Fruit fly (Drosophila melanogaster) whole organism, embryonic: Measurements from ENCODE around the gene CG31267.

Experiments
- CG11247 ChIP-seq: fragments of 200-800 bp; sonication (Bioruptor generic); IDR thresholded peaks from 2 replicates; pipeline ENCODE4 v1.3.6; 2022; ENCODE audit warnings: missing biosample characterization, missing genetic modification characterization
- CG4424 ChIP-seq: fragments of 200-800 bp; sonication (Bioruptor generic); optimal IDR thresholded peaks from 3 replicates; lab custom pipeline; 2016; ENCODE audit warnings: missing biosample characterization, missing genetic modification characterization
- H2.0 ChIP-seq: fragments of 200-800 bp; sonication (Bioruptor generic); IDR thresholded peaks from 2 replicates; pipeline ENCODE4 v1.3.6; 2022; ENCODE audit warnings: missing biosample characterization, missing genetic modification characterization
- Poxn ChIP-seq: fragments of 200-800 bp; sonication (Bioruptor generic); IDR thresholded peaks from 2 replicates; pipeline ENCODE4 v1.3.6; 2022; ENCODE audit warnings: missing biosample characterization, missing genetic modification characterization
- ci ChIP-seq: fragments of 200-800 bp; sonication (Bioruptor generic); IDR thresholded peaks from 3 replicates; pipeline ENCODE4 v1.3.6; 2022; ENCODE audit warnings: missing biosample characterization, missing genetic modification characterization
- seq ChIP-seq: fragments of 200-800 bp; sonication (Bioruptor generic); IDR thresholded peaks from 2 replicates; pipeline ENCODE4 v1.3.6; 2022; ENCODE audit warnings: missing biosample characterization, missing genetic modification characterization

DNA sequence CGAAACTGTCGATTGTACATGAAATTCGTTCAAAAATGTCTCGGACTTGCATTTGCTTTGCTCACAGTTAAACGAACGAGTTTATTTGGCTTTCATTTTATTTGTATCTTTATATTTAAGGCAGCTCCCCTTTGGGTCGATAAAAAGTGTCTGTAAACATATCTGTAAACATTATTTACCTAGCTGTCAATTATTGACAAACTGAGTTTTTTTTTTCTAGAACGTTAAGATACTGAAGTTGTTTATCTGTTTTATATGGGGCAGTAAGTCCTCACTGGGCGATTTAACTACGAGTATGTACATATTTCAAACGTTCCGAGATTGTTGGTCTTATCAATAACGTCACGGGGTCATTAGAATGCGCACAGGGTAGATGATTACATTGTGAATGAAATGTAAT, 18.3 kb upstream of the CG31267 start:
- TF ChIP-seq H2.0 (GFP tag; lab: Robert Waterston, UW) (no peak), CG11247 (no peak), CG4424 (GFP tag; lab: Kevin White, UChicago) (no peak), seq (GFP tag; lab: Robert Waterston, UW) (no peak), Poxn (GFP tag; lab: Robert Waterston, UW) (no peak), ci (no peak)
